Fruit fly (Drosophila melanogaster) whole organism, embryonic: ENCODE results near the gene Pstk.

ENCODE experiments used
- Atf3 ChIP-seq: fragments of 200-800 bp; sonication (Bioruptor generic); optimal IDR thresholded peaks from 3 replicates; lab custom pipeline; 2016; ENCODE audit warnings: missing biosample characterization, missing genetic modification characterization
- CG1024 ChIP-seq: fragments of 200-800 bp; sonication (Bioruptor generic); IDR thresholded peaks from 2 replicates; pipeline ENCODE4 v1.3.6; 2022; ENCODE audit warnings: missing biosample characterization, missing genetic modification characterization
- CG14965 ChIP-seq: fragments of 200-800 bp; sonication (Bioruptor generic); optimal IDR thresholded peaks from 2 replicates; lab custom pipeline; 2016; ENCODE audit warnings: missing biosample characterization, missing genetic modification characterization, borderline replicate concordance
- CG15073 ChIP-seq: fragments of 200-800 bp; sonication (Bioruptor generic); optimal IDR thresholded peaks from 2 replicates; lab custom pipeline; 2016; ENCODE audit warnings: missing biosample characterization, missing genetic modification characterization
- CG17359 ChIP-seq: fragments of 200-800 bp; sonication (Bioruptor generic); optimal IDR thresholded peaks from 3 replicates; lab custom pipeline; 2018; ENCODE audit warnings: missing biosample characterization, mild to moderate bottlenecking, missing genetic modification characterization, moderate library complexity
- CG17802 ChIP-seq: fragments of 200-800 bp; sonication (Bioruptor generic); optimal IDR thresholded peaks from 2 replicates; lab custom pipeline; 2018; ENCODE audit warnings: missing biosample characterization, mild to moderate bottlenecking, missing genetic modification characterization, moderate library complexity
- CG2678 ChIP-seq: fragments of 200-800 bp; sonication (Bioruptor generic); optimal IDR thresholded peaks from 3 replicates; lab custom pipeline; 2019; ENCODE audit warnings: missing biosample characterization, mild to moderate bottlenecking, missing genetic modification characterization, moderate library complexity
- CG9727 ChIP-seq: fragments of 200-800 bp; sonication (Bioruptor generic); optimal IDR thresholded peaks from 3 replicates; lab custom pipeline; 2017; ENCODE audit warnings: missing biosample characterization, mild to moderate bottlenecking, missing genetic modification characterization
- ERR ChIP-seq: fragments of 200-800 bp; sonication (Bioruptor generic); optimal IDR thresholded peaks from 2 replicates; lab custom pipeline; 2016; ENCODE audit warnings: missing biosample characterization, missing genetic modification characterization
- Fer3 ChIP-seq: fragments of 200-800 bp; sonication (Bioruptor generic); optimal IDR thresholded peaks from 2 replicates; lab custom pipeline; 2018; ENCODE audit warnings: missing biosample characterization, mild to moderate bottlenecking, missing genetic modification characterization, moderate library complexity
- HHEX ChIP-seq: fragments of 200-800 bp; sonication (Bioruptor generic); optimal IDR thresholded peaks from 3 replicates; lab custom pipeline; 2017; ENCODE audit warnings: missing biosample characterization, mild to moderate bottlenecking, missing genetic modification characterization, missing genetic modification reagents
- HLHmδ ChIP-seq: fragments of 200-800 bp; sonication (Bioruptor generic); optimal IDR thresholded peaks from 2 replicates; lab custom pipeline; 2018; ENCODE audit warnings: missing biosample characterization, mild to moderate bottlenecking, missing genetic modification characterization, moderate library complexity
- Myb ChIP-seq: fragments of 200-800 bp; sonication (Bioruptor generic); optimal IDR thresholded peaks from 2 replicates; lab custom pipeline; 2016; ENCODE audit warnings: missing biosample characterization, missing genetic modification characterization
- Nf-YB ChIP-seq: fragments of 200-800 bp; sonication (Bioruptor generic); optimal IDR thresholded peaks from 3 replicates; lab custom pipeline; 2019; ENCODE audit warnings: missing biosample characterization, mild to moderate bottlenecking, missing genetic modification characterization, moderate library complexity
- Nf-YC ChIP-seq: fragments of 200-800 bp; optimal IDR thresholded peaks from 3 replicates; lab custom pipeline; 2019; ENCODE audit warnings: missing biosample characterization, mild to moderate bottlenecking, missing genetic modification characterization, moderate library complexity
- aop ChIP-seq: fragments of 200-800 bp; sonication (Bioruptor generic); IDR thresholded peaks from 2 replicates; pipeline ENCODE4 v1.3.6; 2022; ENCODE audit warnings: missing biosample characterization, missing genetic modification characterization
- br ChIP-seq: fragments of >200 bp; optimal IDR thresholded peaks from 2 replicates; lab custom pipeline; 2017
- bsh ChIP-seq, 2 experiments: fragments of 200-800 bp; sonication (Bioruptor generic); optimal IDR thresholded peaks; 2 replicates each; lab custom pipeline; 2017 to 2018; ENCODE audit warnings: mild to moderate bottlenecking in 2 of 2, missing biosample characterization in 2 of 2, missing genetic modification characterization in 2 of 2, moderate library complexity in 1 of 2
- btn ChIP-seq: fragments of 200-800 bp; sonication (Bioruptor generic); optimal IDR thresholded peaks from 2 replicates; lab custom pipeline; 2016; ENCODE audit warnings: missing biosample characterization, missing genetic modification characterization
- cas ChIP-seq: fragments of 200-800 bp; sonication (Bioruptor generic); IDR thresholded peaks from 2 replicates; pipeline ENCODE4 v1.3.6; 2022; ENCODE audit warnings: missing biosample characterization, missing genetic modification characterization
- cg ChIP-seq: fragments of 200-800 bp; sonication (Bioruptor generic); optimal IDR thresholded peaks from 3 replicates; lab custom pipeline; 2019; ENCODE audit warnings: missing biosample characterization, mild to moderate bottlenecking, missing genetic modification characterization, moderate library complexity
- ci ChIP-seq: fragments of 200-800 bp; sonication (Bioruptor generic); IDR thresholded peaks from 3 replicates; pipeline ENCODE4 v1.3.6; 2022; ENCODE audit warnings: missing biosample characterization, missing genetic modification characterization
- da ChIP-seq: fragments of 200-800 bp; sonication (Bioruptor generic); optimal IDR thresholded peaks from 2 replicates; lab custom pipeline; 2016; ENCODE audit warnings: missing biosample characterization, missing genetic modification characterization
- dimm ChIP-seq: fragments of 200-800 bp; sonication (Bioruptor generic); IDR thresholded peaks from 2 replicates; pipeline ENCODE4 v1.3.6; 2022; ENCODE audit warnings: missing biosample characterization, missing genetic modification characterization
- dmrt99B ChIP-seq: fragments of 200-800 bp; sonication (Bioruptor generic); optimal IDR thresholded peaks from 2 replicates; lab custom pipeline; 2018; ENCODE audit warnings: missing biosample characterization, mild to moderate bottlenecking, missing genetic modification characterization, moderate library complexity
- ems ChIP-seq: fragments of 200-800 bp; sonication (Bioruptor generic); optimal IDR thresholded peaks from 3 replicates; lab custom pipeline; 2016; ENCODE audit warnings: missing biosample characterization, missing genetic modification characterization
- eyg ChIP-seq: fragments of 200-800 bp; sonication (Bioruptor generic); optimal IDR thresholded peaks from 3 replicates; lab custom pipeline; 2016; ENCODE audit warnings: missing biosample characterization, missing genetic modification characterization
- fd102C ChIP-seq: fragments of 200-800 bp; sonication (Bioruptor generic); optimal IDR thresholded peaks from 2 replicates; lab custom pipeline; 2018; ENCODE audit warnings: missing biosample characterization, mild to moderate bottlenecking, missing genetic modification characterization, moderate library complexity
- gce ChIP-seq: fragments of 200-800 bp; sonication (Bioruptor generic); IDR thresholded peaks from 3 replicates; pipeline ENCODE4 v1.3.6; 2022; ENCODE audit warnings: missing biosample characterization, missing genetic modification characterization
- hb ChIP-seq: fragments of 200-800 bp; sonication (Bioruptor generic); IDR thresholded peaks from 3 replicates; pipeline ENCODE4 v1.3.6; 2022; ENCODE audit warnings: missing biosample characterization, missing genetic modification characterization; ENCODE audit not compliant: partially characterized antibody
- hkb ChIP-seq, 2 experiments: fragments of 200-800 bp in 1 of 2; fragments of >200 bp in 1 of 2; sonication (Bioruptor generic) in 1 of 2; IDR thresholded peaks in 1 of 2; optimal IDR thresholded peaks in 1 of 2; 2 replicates each; pipeline versions ENCODE4 v1.3.6 to Lab custom; 2017 to 2022; ENCODE audit warnings: missing biosample characterization in 1 of 2, missing genetic modification characterization in 1 of 2
- jumu ChIP-seq: fragments of 200-800 bp; sonication (Bioruptor generic); optimal IDR thresholded peaks from 3 replicates; lab custom pipeline; 2016; ENCODE audit warnings: missing biosample characterization, missing genetic modification characterization
- lilli ChIP-seq: fragments of 200-800 bp; sonication (Bioruptor generic); optimal IDR thresholded peaks from 3 replicates; lab custom pipeline; 2016; ENCODE audit warnings: missing biosample characterization, missing genetic modification characterization
- mam ChIP-seq: fragments of 200-800 bp; sonication (Bioruptor generic); optimal IDR thresholded peaks from 3 replicates; lab custom pipeline; 2016; ENCODE audit warnings: missing biosample characterization, missing genetic modification characterization
- nom ChIP-seq: fragments of 200-800 bp; sonication (Bioruptor generic); optimal IDR thresholded peaks from 2 replicates; lab custom pipeline; 2017; ENCODE audit warnings: missing biosample characterization, missing genetic modification characterization, mild to moderate bottlenecking, moderate library complexity, missing genetic modification reagents
- sr ChIP-seq: fragments of 200-800 bp; sonication (Bioruptor generic); IDR thresholded peaks from 3 replicates; pipeline ENCODE4 v1.3.6; 2022; ENCODE audit warnings: missing biosample characterization, missing genetic modification characterization
- stwl ChIP-seq: fragments of 200-800 bp; sonication (Bioruptor generic); optimal IDR thresholded peaks from 3 replicates; lab custom pipeline; 2018; ENCODE audit warnings: missing biosample characterization, mild to moderate bottlenecking, missing genetic modification characterization, moderate library complexity
- unc-4 ChIP-seq: fragments of 200-800 bp; sonication (Bioruptor generic); IDR thresholded peaks from 2 replicates; pipeline ENCODE4 v1.3.6; 2022; ENCODE audit warnings: missing biosample characterization, missing genetic modification characterization; ENCODE audit not compliant: partially characterized antibody
- z ChIP-seq: fragments of 200-800 bp; sonication (Bioruptor generic); IDR thresholded peaks from 3 replicates; pipeline ENCODE4 v1.3.6; 2022; ENCODE audit warnings: missing biosample characterization, missing genetic modification characterization
- zen ChIP-seq: fragments of 200-800 bp; sonication (Bioruptor generic); optimal IDR thresholded peaks from 3 replicates; lab custom pipeline; 2018; ENCODE audit warnings: missing biosample characterization, mild to moderate bottlenecking, missing genetic modification characterization, moderate library complexity

The Pstk gene

DNA sequence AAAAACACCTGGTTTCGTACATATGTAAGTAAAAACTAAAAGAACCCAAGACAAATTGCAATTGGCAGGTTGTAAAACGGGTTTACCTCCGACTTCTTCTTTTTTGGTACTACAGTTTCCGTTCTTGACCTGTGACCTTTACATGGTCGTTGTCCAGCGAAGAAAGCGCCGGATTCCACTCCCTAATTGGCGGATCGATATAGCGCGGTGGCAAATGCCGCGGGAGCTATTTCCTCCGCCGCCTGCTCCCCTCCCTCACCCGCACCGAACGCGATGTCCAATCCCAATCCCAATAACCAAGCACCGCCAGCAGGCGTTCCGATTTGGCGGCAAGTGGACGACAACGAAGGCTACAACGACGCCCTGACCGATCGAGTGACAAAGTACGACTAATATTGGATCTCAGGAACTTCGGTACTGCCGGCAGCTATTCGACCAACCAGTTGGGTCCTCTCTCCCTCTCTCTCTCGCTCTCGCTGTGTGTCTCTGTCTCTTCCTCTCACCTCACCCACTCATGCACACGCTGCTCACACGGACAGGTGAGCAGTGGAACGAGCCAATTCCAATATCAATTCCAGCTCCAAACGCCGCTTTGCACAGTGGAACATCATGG lies 44.4 kb upstream of the Pstk start (continued):
- TF ChIP-seq dmrt99B (tag; lab: Kevin White, UChicago) (no peak), CG17359 (tag; lab: Kevin White, UChicago) (no peak), mam (GFP tag; lab: Kevin White, UChicago) (no peak), aop (no peak), stwl (tag; lab: Kevin White, UChicago) (no peak), z (GFP tag; lab: Robert Waterston, UW) (peak; percentile 51; the same call in 1 of the 3 replicates), Fer3 (no peak), cas (GFP tag; lab: Robert Waterston, UW) (0 out of 2 replicates have a peak, but pooled peaks have one; percentile 32), Atf3 (GFP tag; lab: Kevin White, UChicago) (no peak), zen (no peak), CG9727 (GFP tag; lab: Kevin White, UChicago) (no peak), fd102C (GFP tag; lab: Kevin White, UChicago) (no peak), hb (GFP tag; lab: Robert Waterston, UW) (no peak), HHEX (GFP tag; lab: Kevin White, UChicago) (no peak), eyg (GFP tag; lab: Kevin White, UChicago) (no peak), unc-4 (peak; percentile 40; the same call in 1 of the 2 replicates), gce (GFP tag; lab: Robert Waterston, UW) (no peak), CG1024 (no peak), CG14965 (GFP tag; lab: Kevin White, UChicago) (no peak), ems (GFP tag; lab: Kevin White, UChicago) (no peak), Nf-YB (GFP tag; lab: Kevin White, UChicago) (peak; percentile 75), sr (GFP tag; lab: Robert Waterston, UW) (no peak), br (lab: Kevin White, UChicago) (no peak), jumu (peak; percentile 6), nom (GFP tag; lab: Kevin White, UChicago) (peak; percentile 29), da (GFP tag; lab: Kevin White, UChicago) (no peak), ci (GFP tag; lab: Robert Waterston, UW) (peak; percentile 58; the same call in 2 of the 3 replicates), hkb (optimal IDR thresholded peaks at IDR 0.05; lab: Kevin White, UChicago) (no peak), hkb (GFP tag; IDR thresholded peaks at IDR 0.05; lab: Robert Waterston, UW) (no peak), ERR (GFP tag; lab: Kevin White, UChicago) (no peak), lilli (GFP tag; lab: Kevin White, UChicago) (no peak), dimm (no peak), btn (no peak), CG17802 (tag; lab: Kevin White, UChicago) (no peak), Nf-YC (tag; lab: Kevin White, UChicago) (no peak), HLHmδ (GFP tag; lab: Kevin White, UChicago) (peak; percentile 85), bsh (GFP tag; optimal IDR thresholded peaks at IDR 0.05; lab: Kevin White, UChicago) (no peak), cg (GFP tag; lab: Kevin White, UChicago) (peak; percentile 67), CG15073 (GFP tag; lab: Kevin White, UChicago) (no peak), CG2678 (no peak), Myb (GFP tag; lab: Kevin White, UChicago) (no peak)
